Worm (Caenorhabditis elegans) whole organism, L1 larva: ENCODE measurements around the gene K02D3.2.

Source experiments
- fkh-10 ChIP-seq: sonication (generic microtip); optimal IDR thresholded peaks from 2 replicates; lab custom pipeline; 2017; ENCODE audit warnings: missing biosample characterization, missing genetic modification reagents, missing genetic modification characterization
- nhr-12 ChIP-seq: sonication (generic microtip); optimal IDR thresholded peaks from 2 replicates; lab custom pipeline; 2017; ENCODE audit warnings: missing biosample characterization, missing genetic modification characterization
- snpc-4 ChIP-seq: fragments of 150-350 bp; optimal IDR thresholded peaks from 2 replicates; lab custom pipeline; 2014; ENCODE audit warnings: missing biosample characterization, missing genetic modification characterization
- zag-1 ChIP-seq: fragments of 150-350 bp; optimal IDR thresholded peaks from 2 replicates; lab custom pipeline; 2014; ENCODE audit warnings: missing biosample characterization, missing genetic modification characterization
- ztf-4 ChIP-seq: fragments of 150-350 bp; optimal IDR thresholded peaks from 2 replicates; lab custom pipeline; 2014; ENCODE audit warnings: missing biosample characterization, missing genetic modification characterization

DNA sequence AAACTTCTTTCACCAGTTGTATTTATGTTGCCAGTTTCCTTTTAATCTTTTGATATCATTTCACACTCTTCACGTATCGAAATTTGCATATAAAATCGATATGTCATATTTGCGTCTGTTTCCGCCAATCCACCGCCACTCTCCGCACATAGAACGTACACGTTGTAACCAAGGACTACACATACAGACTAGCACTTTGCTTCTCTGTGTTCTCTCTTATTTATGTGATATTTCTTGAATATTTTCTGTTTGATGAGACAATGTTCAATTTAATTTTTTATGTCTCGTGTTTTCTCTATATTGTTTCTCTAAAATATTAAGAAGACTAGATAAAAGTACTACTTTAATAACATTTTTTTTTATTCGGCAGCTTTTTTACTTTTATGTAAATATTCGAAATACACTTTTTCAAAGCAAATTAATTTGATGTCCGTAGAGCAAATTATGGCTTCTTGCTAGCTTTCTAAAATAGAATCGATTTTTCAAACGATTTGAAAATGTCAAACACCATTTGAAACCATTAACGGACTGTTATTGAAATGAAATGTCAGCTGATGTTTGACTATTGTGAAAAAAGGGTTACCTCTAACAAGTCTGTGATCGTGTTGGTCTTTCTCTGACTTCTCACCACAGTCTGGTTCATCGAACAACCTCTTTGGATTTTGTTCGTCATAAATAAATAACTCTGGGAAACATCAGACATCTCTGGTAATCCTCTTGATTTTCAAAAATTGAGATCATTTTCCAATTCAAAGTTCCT lies 41.2 kb upstream of the K02D3.2 start:
- TF ChIP-seq snpc-4 (tag; lab: Kevin White, UChicago) = no peak
- TF ChIP-seq zag-1 (tag; lab: Kevin White, UChicago) = no peak
- no peak for TF ChIP-seq nhr-12 (tag; lab: Kevin White, UChicago)
- TF ChIP-seq ztf-4 = no peak
- no peak for TF ChIP-seq fkh-10
